Worm (Caenorhabditis elegans) whole organism, young adult: ENCODE results near the gene srbc-44.

Source experiments
- C17E4.6 ChIP-seq: fragments of 200-800 bp; sonication (Bioruptor generic); IDR thresholded peaks from 2 replicates; pipeline ENCODE4 v1.3.6; 2022; ENCODE audit warnings: missing genetic modification reagents, missing genetic modification characterization, missing compliant biosample characterization
- F10E7.11 ChIP-seq: sonication (generic microtip); optimal IDR thresholded peaks from 2 replicates; lab custom pipeline; 2017; ENCODE audit warnings: mild to moderate bottlenecking, missing genetic modification characterization, moderate library complexity, missing compliant biosample characterization
- T26A5.8 ChIP-seq: sonication (generic microtip); optimal IDR thresholded peaks from 2 replicates; lab custom pipeline; 2016; ENCODE audit warnings: missing genetic modification characterization, missing compliant biosample characterization
- Y53G8AR.9 ChIP-seq: fragments of 200-800 bp; sonication (Bioruptor generic); conservative IDR thresholded peaks from 2 replicates; pipeline ENCODE4 v1.3.6; 2022; ENCODE audit warnings: missing genetic modification reagents, missing genetic modification characterization, missing compliant biosample characterization
- Y79H2A.3 ChIP-seq: fragments of 200-800 bp; sonication (Bioruptor generic); conservative IDR thresholded peaks from 2 replicates; pipeline ENCODE4 v1.3.6; 2022; ENCODE audit warnings: missing genetic modification reagents, missing genetic modification characterization, missing compliant biosample characterization
- Y95B8A.8 ChIP-seq: fragments of 200-800 bp; sonication (Bioruptor generic); IDR thresholded peaks from 2 replicates; pipeline ENCODE4 v1.3.6; 2022; ENCODE audit warnings: missing genetic modification reagents, missing genetic modification characterization, missing compliant biosample characterization
- attf-5 ChIP-seq: fragments of 200-800 bp; sonication (Bioruptor generic); optimal IDR thresholded peaks from 2 replicates; lab custom pipeline; 2018; ENCODE audit warnings: mild to moderate bottlenecking, missing genetic modification characterization, missing compliant biosample characterization
- die-1 ChIP-seq: sonication (generic microtip); optimal IDR thresholded peaks from 2 replicates; lab custom pipeline; 2016; ENCODE audit warnings: missing genotype, mild to moderate bottlenecking, missing genetic modification characterization, missing compliant biosample characterization
- efl-1 ChIP-seq: fragments of 150-350 bp; optimal IDR thresholded peaks from 2 replicates; lab custom pipeline; 2014; ENCODE audit warnings: missing biosample characterization, missing genetic modification reagents, missing genetic modification characterization
- hmg-20 ChIP-seq: fragments of 200-800 bp; sonication (Bioruptor generic); IDR thresholded peaks from 2 replicates; pipeline ENCODE4 v1.3.6; 2022; ENCODE audit warnings: missing genetic modification reagents, missing genetic modification characterization, missing compliant biosample characterization
- nhr-90 ChIP-seq: sonication (generic microtip); optimal IDR thresholded peaks from 2 replicates; lab custom pipeline; 2016; ENCODE audit warnings: missing genotype, mild to moderate bottlenecking, missing genetic modification characterization, missing compliant biosample characterization
- snpc-4 ChIP-seq, 5 experiments: fragments of 150-350 bp in 1 of 5; sonication (generic microtip) in 4 of 5; optimal IDR thresholded peaks; 2 replicates each; lab custom pipeline; 2014 to 2018; ENCODE audit warnings: missing genetic modification characterization in 5 of 5, missing biosample characterization in 3 of 5, antibody characterized with exemption in 2 of 5, mild to moderate bottlenecking in 2 of 5, missing compliant biosample characterization in 2 of 5, missing genotype in 2 of 5, moderate library complexity in 2 of 5, missing genetic modification reagents in 1 of 5
- tbx-9 ChIP-seq: sonication (generic microtip); optimal IDR thresholded peaks from 2 replicates; lab custom pipeline; 2016; ENCODE audit warnings: borderline replicate concordance, missing genetic modification characterization, inconsistent platforms, missing compliant biosample characterization
- unc-62 ChIP-seq: fragments of 150-350 bp; optimal IDR thresholded peaks from 2 replicates; lab custom pipeline; 2014; ENCODE audit warnings: missing biosample characterization, missing genetic modification reagents, missing genetic modification characterization

ce11 chrV:12743778-12744502 lies 44.4 kb downstream of the srbc-44 start:
- TF ChIP-seq tbx-9 (tag; lab: Kevin White, UChicago) = no peak
- TF ChIP-seq Y95B8A.8 (GFP tag; lab: Robert Waterston, UW) = no peak
- TF ChIP-seq nhr-90 = peak; percentile 38
- TF ChIP-seq efl-1 (GFP tag; lab: Kevin White, UChicago) = no peak
- no peak for TF ChIP-seq T26A5.8 (tag; lab: Kevin White, UChicago)
- no peak for TF ChIP-seq F10E7.11 (tag; lab: Kevin White, UChicago)
- no peak for TF ChIP-seq Y53G8AR.9 (GFP tag; lab: Robert Waterston, UW)
- TF ChIP-seq snpc-4 (GFP tag; optimal IDR thresholded peaks at IDR 0.05; lab: Kevin White, UChicago) = no peak
- TF ChIP-seq snpc-4 (tag; optimal IDR thresholded peaks at IDR 0.05; lab: Kevin White, UChicago) = no peak
- no peak for TF ChIP-seq hmg-20 (GFP tag; lab: Robert Waterston, UW)
- no peak for TF ChIP-seq C17E4.6
- no peak for TF ChIP-seq die-1 (tag; lab: Kevin White, UChicago)
- TF ChIP-seq attf-5 (GFP tag; lab: Kevin White, UChicago) = no peak
- no peak for TF ChIP-seq Y79H2A.3 (GFP tag; lab: Robert Waterston, UW)
- no peak for TF ChIP-seq unc-62 (GFP tag; lab: Kevin White, UChicago)
